Fruit fly (Drosophila melanogaster): ENCODE results near the gene Qsox3.

Gene Qsox3

dm6 chr3R:21892450-21892849, 19.2 kb upstream of the Qsox3 start (continued):
- TF ChIP-seq CG11762 (GFP tag; optimal IDR thresholded peaks at IDR 0.05; ENCODE audit: insufficient read depth) (no peak), CG1621 (tag; optimal IDR thresholded peaks at IDR 0.05) (peak; percentile 21), CG10669 (GFP tag; optimal IDR thresholded peaks at IDR 0.05) (no peak), Sox15 (GFP tag; optimal IDR thresholded peaks at IDR 0.05) (no peak), CG11294 (GFP tag; IDR thresholded peaks at IDR 0.05) (no peak), Eip93F (GFP tag; optimal IDR thresholded peaks at IDR 0.05) (no peak), CG32006 (GFP tag; optimal IDR thresholded peaks at IDR 0.05) (peak; percentile 11), Hr39 (GFP tag; optimal IDR thresholded peaks at IDR 0.05) (no peak), CG8319 (GFP tag; optimal IDR thresholded peaks at IDR 0.05) (no peak), CG6792 (GFP tag; optimal IDR thresholded peaks at IDR 0.05) (no peak), salr (GFP tag; optimal IDR thresholded peaks at IDR 0.05) (no peak)

- TF ChIP-seq CG1621 (tag; optimal IDR thresholded peaks at IDR 0.05) (peak; percentile 73), CG8632 (GFP tag; optimal IDR thresholded peaks at IDR 0.05) (peak; percentile 58), eg (GFP tag; IDR thresholded peaks at IDR 0.05) (peak; percentile 88), CG9139 (GFP tag; optimal IDR thresholded peaks at IDR 0.05) (peak; percentile 35), svp (GFP tag) (peak; percentile 64), Eip93F (GFP tag; optimal IDR thresholded peaks at IDR 0.05) (no peak), ss (GFP tag; optimal IDR thresholded peaks at IDR 0.05) (peak; percentile 79 to 80), CG6854 (GFP tag; optimal IDR thresholded peaks at IDR 0.05) (no peak), OdsH (GFP tag; optimal IDR thresholded peaks at IDR 0.05) (peak; percentile 80), CG15336 (GFP tag; IDR thresholded peaks at IDR 0.05) (peak; percentile 92), topi (GFP tag; optimal IDR thresholded peaks at IDR 0.05) (peak; percentile 12), CG11762 (GFP tag; optimal IDR thresholded peaks at IDR 0.05; ENCODE audit: insufficient read depth) (peak; percentile 71), CG8319 (GFP tag; optimal IDR thresholded peaks at IDR 0.05) (peak; percentile 48), salr (GFP tag; optimal IDR thresholded peaks at IDR 0.05) (peak; percentile 36 to 88), Eip78C (GFP tag) (peak; percentile 91), dsx (GFP tag; optimal IDR thresholded peaks at IDR 0.05; ENCODE audit: poor library complexity, severe bottlenecking) (peak; percentile 86), fd59A (GFP tag; optimal IDR thresholded peaks at IDR 0.05) (peak; percentile 73), fkh (GFP tag; optimal IDR thresholded peaks at IDR 0.05) (no peak), CG10669 (GFP tag; optimal IDR thresholded peaks at IDR 0.05) (peak; percentile 69), Smox (GFP tag; optimal IDR thresholded peaks at IDR 0.05) (no peak), achi (GFP tag; optimal IDR thresholded peaks at IDR 0.05) (peak; percentile 84), CG8119 (GFP tag; IDR thresholded peaks at IDR 0.05) (peak; percentile 94), CG3032 (tag; optimal IDR thresholded peaks at IDR 0.05) (peak; percentile 83), Ets21C (GFP tag; optimal IDR thresholded peaks at IDR 0.05) (no peak), CG16779 (tag; optimal IDR thresholded peaks at IDR 0.05) (peak; percentile 70), CG6163 (GFP tag; IDR thresholded peaks at IDR 0.05) (peak; percentile 88), CG34406 (GFP tag; optimal IDR thresholded peaks at IDR 0.05) (peak; percentile 51), Met (GFP tag; optimal IDR thresholded peaks at IDR 0.05) (peak; percentile 23), Sox14 (GFP tag; optimal IDR thresholded peaks at IDR 0.05) (peak; percentile 57), CG6808 (GFP tag; optimal IDR thresholded peaks at IDR 0.05) (peak; percentile 78), Gug (GFP tag; IDR thresholded peaks at IDR 0.05) (peak; percentile 86), lz (GFP tag; optimal IDR thresholded peaks at IDR 0.05) (peak; percentile 22), dac (GFP tag; optimal IDR thresholded peaks at IDR 0.05) (peak; percentile 81), Hr38 (GFP tag; optimal IDR thresholded peaks at IDR 0.05) (no peak), CG7368 (GFP tag; optimal IDR thresholded peaks at IDR 0.05) (peak; percentile 12), Hr39 (GFP tag; optimal IDR thresholded peaks at IDR 0.05) (no peak), esn (GFP tag; optimal IDR thresholded peaks at IDR 0.05) (peak; percentile 14), CG10631 (GFP tag; optimal IDR thresholded peaks at IDR 0.05) (peak; percentile 88), cyc (GFP tag; optimal IDR thresholded peaks at IDR 0.05) (no peak), CG31627 (GFP tag; optimal IDR thresholded peaks at IDR 0.05) (no peak), pdm3 (GFP tag; optimal IDR thresholded peaks at IDR 0.05) (peak; percentile 69), vri (GFP tag; optimal IDR thresholded peaks at IDR 0.05) (no peak), CG3919 (GFP tag; optimal IDR thresholded peaks at IDR 0.05) (peak; percentile 81), net (GFP tag; optimal IDR thresholded peaks at IDR 0.05) (peak; percentile 76), Lpt (GFP tag; optimal IDR thresholded peaks at IDR 0.05) (peak; percentile 86), fd85E (GFP tag; optimal IDR thresholded peaks at IDR 0.05) (no peak)
Observed at dm6 chr3R:21893929-21894328, 17.7 kb upstream of the Qsox3 start.

All from whole organism, prepupa.